Fruit fly (Drosophila melanogaster): Measurements from ENCODE around the gene COX4.

DNA sequence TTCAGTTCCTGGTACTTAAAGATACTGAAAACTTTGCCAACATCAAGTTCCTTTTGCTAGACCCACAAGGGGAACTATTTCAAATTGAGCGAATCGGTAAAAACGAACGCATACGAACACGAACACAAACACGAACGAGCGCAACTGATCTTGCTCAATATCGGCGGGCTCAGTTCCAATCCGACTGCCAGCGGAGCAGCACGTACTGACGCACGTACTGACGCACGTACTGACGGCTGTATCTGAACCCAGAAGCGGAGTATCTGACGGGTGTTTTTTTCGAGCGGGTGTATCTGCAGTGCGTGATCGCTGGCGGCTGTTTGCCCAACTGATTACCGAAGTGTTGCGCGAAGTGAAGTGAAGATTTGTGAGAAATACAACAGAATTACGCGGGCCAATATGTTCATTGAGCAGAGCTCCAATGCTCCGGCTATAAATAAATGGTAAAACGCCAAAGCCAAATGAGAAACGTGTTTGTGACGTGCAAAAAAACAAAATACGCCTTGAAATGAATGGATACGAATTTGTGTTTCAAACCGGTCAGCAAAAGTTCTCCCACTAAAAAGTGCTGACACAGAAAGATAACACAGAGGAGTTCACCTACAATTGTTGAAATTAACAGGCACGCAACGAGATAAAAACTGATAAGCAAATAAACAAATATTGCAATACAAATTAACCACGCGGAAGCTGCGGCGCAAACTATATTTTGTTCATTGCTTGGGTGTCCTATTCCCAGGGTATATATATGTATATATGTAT is 23.2 kb upstream of the COX4 start:
- TF ChIP-seq CG8478 (optimal IDR thresholded peaks at IDR 0.05) = no peak
- no peak for TF ChIP-seq usp (GFP tag; optimal IDR thresholded peaks at IDR 0.05)

Measured in whole organism.